Comparison of ENCODE assay signal across 2 fruit fly cellular contexts in genomic region chr3L:1735603-1736002, dm6.
A peak's percentile ranks its signal among the peaks of the same experiment; 100 is the strongest.
TF ChIP-seq lines count a peak whose summit lies in the region.

TSS of gene Oseg4 (minus strand) at chr3L:1735767.

- TF ChIP-seq CTCF in whole organism, embryonic (GFP tag; optimal IDR thresholded peaks at IDR 0.05; lab: Kevin White, UChicago): no peak

TF ChIP-seq in whole organism, embryonic, 481 proteins besides CTCF, POLR2A, EP300 and RAD21:
- TF ChIP-seq Sry-δ (GFP tag; optimal IDR thresholded peaks at IDR 0.05; lab: Kevin White, UChicago): peak; percentile 7
- peak in 1 of 2 experiments; percentile 28 for TF ChIP-seq crp (GFP tag; optimal IDR thresholded peaks at IDR 0.05; lab: Kevin White, UChicago)
- TF ChIP-seq kah (GFP tag; optimal IDR thresholded peaks at IDR 0.05; lab: Kevin White, UChicago): peak; percentile 80
- TF ChIP-seq trem (tag; optimal IDR thresholded peaks at IDR 0.05; lab: Kevin White, UChicago): peak; percentile 34
- peak; percentile 28 for TF ChIP-seq gfzf (GFP tag; optimal IDR thresholded peaks at IDR 0.05; lab: Kevin White, UChicago)
- no peak for TF ChIP-seq Dek (tag; optimal IDR thresholded peaks at IDR 0.05; lab: Kevin White, UChicago)
- TF ChIP-seq CG2116 (GFP tag; optimal IDR thresholded peaks at IDR 0.05; lab: Kevin White, UChicago): peak; percentile 53
- TF ChIP-seq MESR4 (GFP tag; optimal IDR thresholded peaks at IDR 0.05; lab: Kevin White, UChicago): peak; percentile 1
- peak; percentile 0 for TF ChIP-seq CG15514 (GFP tag; optimal IDR thresholded peaks at IDR 0.05; lab: Kevin White, UChicago)
- TF ChIP-seq Blimp-1 (GFP tag; optimal IDR thresholded peaks at IDR 0.05; lab: Kevin White, UChicago): no peak
- peak; percentile 47 for TF ChIP-seq Dref (GFP tag; IDR thresholded peaks at IDR 0.05; lab: Robert Waterston, UW)
- peak; percentile 72 for TF ChIP-seq E2f2 (GFP tag; IDR thresholded peaks at IDR 0.05; lab: Robert Waterston, UW)
- peak; percentile 57 for TF ChIP-seq scrt (GFP tag; optimal IDR thresholded peaks at IDR 0.05; lab: Kevin White, UChicago)
- TF ChIP-seq Dp (GFP tag; optimal IDR thresholded peaks at IDR 0.05; lab: Kevin White, UChicago): peak; percentile 64
- TF ChIP-seq CG8359 (GFP tag; optimal IDR thresholded peaks at IDR 0.05; lab: Kevin White, UChicago; ENCODE audit: borderline replicate concordance): no peak
- no peak for TF ChIP-seq Poxn (GFP tag; IDR thresholded peaks at IDR 0.05; lab: Robert Waterston, UW)

TF ChIP-seq in whole organism, pupa, 21 proteins besides CTCF, POLR2A, EP300 and RAD21:
- TF ChIP-seq CG12605 (GFP tag; IDR thresholded peaks at IDR 0.05; lab: Robert Waterston, UW) (peak; percentile 54; the same call in 1 of the 2 replicates), Pif1A (GFP tag; optimal IDR thresholded peaks at IDR 0.05; lab: Kevin White, UChicago) (no peak)
